Worm (Caenorhabditis elegans): Measurements from ENCODE around the gene col-184.

- TF ChIP-seq tbx-7 (tag; optimal IDR thresholded peaks at IDR 0.05) (no peak), rnt-1 (tag; optimal IDR thresholded peaks at IDR 0.05) (no peak), pax-1 (tag; optimal IDR thresholded peaks at IDR 0.05) (no peak), K02D7.2 (tag; optimal IDR thresholded peaks at IDR 0.05) (no peak), Y22D7AL.16 (tag; optimal IDR thresholded peaks at IDR 0.05) (no peak), F13H6.1 (tag; optimal IDR thresholded peaks at IDR 0.05) (no peak), pag-3 (tag; optimal IDR thresholded peaks at IDR 0.05; ENCODE audit: borderline replicate concordance) (no peak)
Observed at ce11 chrX:13435790-13436472, 33.3 kb upstream of the col-184 start, which contains the start of gene jmjd-3.3.
